Worm (Caenorhabditis elegans) whole organism, L4 larva: Measurements from ENCODE around the gene ndx-9.

Source experiments
- F37D6.2 ChIP-seq: sonication (generic microtip); optimal IDR thresholded peaks from 2 replicates; lab custom pipeline; 2016; ENCODE audit warnings: mild to moderate bottlenecking, missing genetic modification characterization, missing compliant biosample characterization
- F49E8.2 ChIP-seq: sonication (generic microtip); optimal IDR thresholded peaks from 2 replicates; lab custom pipeline; 2016; ENCODE audit warnings: missing compliant biosample characterization, mild to moderate bottlenecking, missing genetic modification characterization, borderline replicate concordance
- T20F7.1 ChIP-seq: fragments of 200-800 bp; sonication (Bioruptor generic); optimal IDR thresholded peaks from 2 replicates; lab custom pipeline; 2018; ENCODE audit warnings: mild to moderate bottlenecking, missing genetic modification characterization, missing compliant biosample characterization
- Y48G9A.11 ChIP-seq: fragments of 200-800 bp; sonication (Bioruptor generic); IDR thresholded peaks from 2 replicates; pipeline ENCODE4 v1.3.6; 2022; ENCODE audit warnings: missing genetic modification reagents, missing genetic modification characterization, missing compliant biosample characterization
- Y75B8A.6 ChIP-seq: fragments of 200-800 bp; sonication (Bioruptor generic); IDR thresholded peaks from 2 replicates; pipeline ENCODE4 v1.3.6; 2022; ENCODE audit warnings: missing genetic modification reagents, missing genetic modification characterization, missing compliant biosample characterization
- ZK337.2 ChIP-seq: fragments of 200-800 bp; sonication (Bioruptor generic); IDR thresholded peaks from 2 replicates; pipeline ENCODE4 v1.3.6; 2022; ENCODE audit warnings: missing genetic modification reagents, missing genetic modification characterization, missing compliant biosample characterization
- aha-1 ChIP-seq: fragments of 150-350 bp; peaks from one replicate; lab custom pipeline; 2014; ENCODE audit warnings: missing biosample characterization, missing genetic modification characterization
- arid-1 ChIP-seq: fragments of 200-800 bp; sonication (Bioruptor generic); conservative IDR thresholded peaks from 2 replicates; pipeline ENCODE4 v1.3.6; 2022; ENCODE audit warnings: missing genetic modification reagents, missing genetic modification characterization, missing compliant biosample characterization
- ceh-20 ChIP-seq: fragments of 200-800 bp; sonication (Bioruptor generic); IDR thresholded peaks from 2 replicates; pipeline ENCODE4 v1.3.6; 2022; ENCODE audit warnings: missing genetic modification reagents, missing genetic modification characterization, missing compliant biosample characterization
- ceh-44 ChIP-seq: fragments of 200-800 bp; sonication (Bioruptor generic); IDR thresholded peaks from 2 replicates; pipeline ENCODE4 v1.3.6; 2022; ENCODE audit warnings: missing genetic modification reagents, missing genetic modification characterization, missing compliant biosample characterization
- ceh-82 ChIP-seq: sonication (generic microtip); optimal IDR thresholded peaks from 2 replicates; lab custom pipeline; 2017; ENCODE audit warnings: missing biosample characterization, missing genetic modification characterization
- ctbp-1 ChIP-seq: fragments of 200-800 bp; sonication (Bioruptor generic); IDR thresholded peaks from 2 replicates; pipeline ENCODE4 v1.3.6; 2022; ENCODE audit warnings: missing genetic modification reagents, missing genetic modification characterization, missing compliant biosample characterization
- daf-16 ChIP-seq, 3 experiments: sonication (generic microtip); optimal IDR thresholded peaks; 2 replicates each; lab custom pipeline; 2016 to 2017; ENCODE audit warnings: missing genetic modification characterization in 3 of 3, missing genetic modification reagents in 3 of 3, mild to moderate bottlenecking in 2 of 3, missing compliant biosample characterization in 2 of 3, missing biosample characterization in 1 of 3, moderate library complexity in 1 of 3
- dmd-9 ChIP-seq: fragments of 200-800 bp; sonication (Bioruptor generic); IDR thresholded peaks from 2 replicates; pipeline ENCODE4 v1.3.6; 2022; ENCODE audit warnings: missing genetic modification reagents, missing genetic modification characterization, missing compliant biosample characterization
- dpl-1 ChIP-seq: fragments of 150-350 bp; optimal IDR thresholded peaks from 2 replicates; lab custom pipeline; 2014; ENCODE audit warnings: missing biosample characterization, missing genetic modification reagents, missing genetic modification characterization
- dve-1 ChIP-seq: sonication (generic microtip); optimal IDR thresholded peaks from 2 replicates; lab custom pipeline; 2017; ENCODE audit warnings: antibody characterized with exemption, mild to moderate bottlenecking, missing genetic modification characterization, missing compliant biosample characterization; ENCODE audit not compliant: insufficient read depth
- egl-43 ChIP-seq: fragments of 200-800 bp; sonication (Bioruptor generic); IDR thresholded peaks from 2 replicates; pipeline ENCODE4 v1.3.6; 2022; ENCODE audit warnings: missing genetic modification reagents, missing genetic modification characterization, missing compliant biosample characterization
- hlh-11 ChIP-seq: fragments of 200-800 bp; sonication (Bioruptor generic); optimal IDR thresholded peaks from 2 replicates; lab custom pipeline; 2018; ENCODE audit warnings: mild to moderate bottlenecking, missing genetic modification characterization, missing compliant biosample characterization
- hlh-30 ChIP-seq: sonication (generic microtip); optimal IDR thresholded peaks from 2 replicates; lab custom pipeline; 2017; ENCODE audit warnings: antibody characterized with exemption, mild to moderate bottlenecking, missing genetic modification characterization, missing compliant biosample characterization; ENCODE audit not compliant: insufficient read depth
- hmg-1.1 ChIP-seq: fragments of 200-800 bp; sonication (Bioruptor generic); IDR thresholded peaks from 2 replicates; pipeline ENCODE4 v1.3.6; 2022; ENCODE audit warnings: missing genetic modification reagents, missing genetic modification characterization, missing compliant biosample characterization
- lim-7 ChIP-seq: fragments of 200-800 bp; sonication (Bioruptor generic); IDR thresholded peaks from 2 replicates; pipeline ENCODE4 v1.3.6; 2022; ENCODE audit warnings: missing genetic modification characterization, missing compliant biosample characterization
- lin-13 ChIP-seq: fragments of 150-350 bp; optimal IDR thresholded peaks from 2 replicates; lab custom pipeline; 2014; ENCODE audit warnings: missing biosample characterization, missing genetic modification reagents, missing genetic modification characterization
- lin-15B ChIP-seq: fragments of 150-350 bp; sonication (generic microtip); optimal IDR thresholded peaks from 3 replicates; lab custom pipeline; 2014; ENCODE audit warnings: missing biosample characterization, missing genetic modification characterization
- lin-38 ChIP-seq: fragments of 200-800 bp; sonication (Bioruptor generic); IDR thresholded peaks from 2 replicates; pipeline ENCODE4 v1.3.6; 2022; ENCODE audit warnings: missing genetic modification reagents, missing genetic modification characterization, missing compliant biosample characterization
- lir-3 ChIP-seq: sonication (generic microtip); optimal IDR thresholded peaks from 2 replicates; lab custom pipeline; 2016; ENCODE audit warnings: mild to moderate bottlenecking, missing genetic modification characterization, missing compliant biosample characterization
- mdt-29 ChIP-seq: fragments of 200-800 bp; sonication (Bioruptor generic); IDR thresholded peaks from 2 replicates; pipeline ENCODE4 v1.3.6; 2022; ENCODE audit warnings: missing genetic modification reagents, missing genetic modification characterization, missing compliant biosample characterization
- mxl-2 ChIP-seq: fragments of 200-800 bp; sonication (Bioruptor generic); conservative IDR thresholded peaks from 2 replicates; pipeline ENCODE4 v1.3.6; 2022; ENCODE audit warnings: missing genetic modification reagents, missing genetic modification characterization, missing compliant biosample characterization
- mxl-3 ChIP-seq: fragments of 200-800 bp; sonication (Bioruptor generic); optimal IDR thresholded peaks from 2 replicates; lab custom pipeline; 2018; ENCODE audit warnings: mild to moderate bottlenecking, missing genetic modification characterization, missing compliant biosample characterization
- nhr-102 ChIP-seq: sonication (generic microtip); optimal IDR thresholded peaks from 2 replicates; lab custom pipeline; 2016; ENCODE audit warnings: mild to moderate bottlenecking, missing genetic modification characterization, moderate library complexity, missing compliant biosample characterization
- nhr-237 ChIP-seq: sonication (generic microtip); optimal IDR thresholded peaks from 2 replicates; lab custom pipeline; 2017; ENCODE audit warnings: missing biosample characterization, missing genetic modification characterization
- nhr-25 ChIP-seq: sonication (generic microtip); optimal IDR thresholded peaks from 2 replicates; lab custom pipeline; 2017; ENCODE audit warnings: missing genetic modification characterization, mild to moderate bottlenecking, missing compliant biosample characterization, antibody characterized with exemption, moderate library complexity, borderline replicate concordance; ENCODE audit not compliant: insufficient read depth
- nhr-28 ChIP-seq: fragments of 150-350 bp; optimal IDR thresholded peaks from 2 replicates; lab custom pipeline; 2014; ENCODE audit warnings: missing biosample characterization, missing genetic modification characterization
- nhr-42 ChIP-seq: fragments of 200-800 bp; sonication (Bioruptor generic); IDR thresholded peaks from 2 replicates; pipeline ENCODE4 v1.3.6; 2022; ENCODE audit warnings: missing genetic modification characterization, missing compliant biosample characterization
- nhr-48 ChIP-seq: sonication (generic microtip); optimal IDR thresholded peaks from 2 replicates; lab custom pipeline; 2016; ENCODE audit warnings: mild to moderate bottlenecking, missing genetic modification characterization, missing compliant biosample characterization
- nhr-6 ChIP-seq: fragments of 150-350 bp; optimal IDR thresholded peaks from 2 replicates; lab custom pipeline; 2014; ENCODE audit warnings: missing biosample characterization, missing genetic modification characterization
- nhr-76 ChIP-seq: fragments of 150-350 bp; optimal IDR thresholded peaks from 2 replicates; lab custom pipeline; 2014; ENCODE audit warnings: missing biosample characterization, missing genetic modification characterization
- nhr-77 ChIP-seq: fragments of 150-350 bp; optimal IDR thresholded peaks from 2 replicates; lab custom pipeline; 2014; ENCODE audit warnings: missing biosample characterization, missing genetic modification characterization
- snpc-4 ChIP-seq: fragments of 150-350 bp; optimal IDR thresholded peaks from 2 replicates; lab custom pipeline; 2014; ENCODE audit warnings: missing biosample characterization, missing genetic modification characterization
- vab-7 ChIP-seq: fragments of 200-800 bp; sonication (Bioruptor generic); IDR thresholded peaks from 2 replicates; pipeline ENCODE4 v1.3.6; 2022; ENCODE audit warnings: missing genetic modification reagents, missing genetic modification characterization, missing compliant biosample characterization
- zfp-3 ChIP-seq: fragments of 200-800 bp; sonication (Bioruptor generic); conservative IDR thresholded peaks from 2 replicates; pipeline ENCODE4 v1.3.6; 2022; ENCODE audit warnings: missing genetic modification reagents, missing genetic modification characterization, missing compliant biosample characterization
- zip-11 ChIP-seq: fragments of 200-800 bp; sonication (Bioruptor generic); IDR thresholded peaks from 2 replicates; pipeline ENCODE4 v1.3.6; 2022; ENCODE audit warnings: missing genetic modification characterization, missing compliant biosample characterization
- ztf-7 ChIP-seq: fragments of 150-350 bp; optimal IDR thresholded peaks from 2 replicates; lab custom pipeline; 2014; ENCODE audit warnings: missing biosample characterization, missing genetic modification characterization

The ndx-9 gene

ce11 chrIV:11025941-11026340 lies 14.1 kb upstream of the ndx-9 start (continued):
- TF ChIP-seq ceh-82 (tag; lab: Kevin White, UChicago): no peak
- no peak for TF ChIP-seq snpc-4 (tag; lab: Kevin White, UChicago)
- no peak for TF ChIP-seq F37D6.2 (tag; lab: Kevin White, UChicago)
- peak; percentile 57; the same call in 1 of the 2 replicates for TF ChIP-seq mdt-29 (GFP tag; lab: Robert Waterston, UW)
- TF ChIP-seq daf-16 (GFP tag; optimal IDR thresholded peaks at IDR 0.05; lab: Kevin White, UChicago): peak; percentile 31 to 64
- peak; percentile 17 for TF ChIP-seq daf-16 (tag; optimal IDR thresholded peaks at IDR 0.05; lab: Kevin White, UChicago)
- peak; percentile 87 for TF ChIP-seq vab-7 (GFP tag; lab: Robert Waterston, UW)
- no peak for TF ChIP-seq zip-11
- TF ChIP-seq mxl-2 (GFP tag; lab: Robert Waterston, UW): 0 out of 2 replicates have a peak, but pooled peaks have one; percentile 23
- TF ChIP-seq lir-3 (tag; lab: Kevin White, UChicago): peak; percentile 17
- peak; percentile 93 for TF ChIP-seq egl-43 (GFP tag; lab: Robert Waterston, UW)
- TF ChIP-seq dmd-9 (GFP tag; lab: Robert Waterston, UW): no peak
- TF ChIP-seq hlh-11: no peak
- peak; percentile 88 for TF ChIP-seq ctbp-1 (GFP tag; lab: Robert Waterston, UW)
- no peak for TF ChIP-seq lin-13 (GFP tag; lab: Kevin White, UChicago)
- TF ChIP-seq ZK337.2 (GFP tag; lab: Robert Waterston, UW): peak; percentile 65; the same call in 1 of the 2 replicates

ce11 chrIV:11022303-11022702 lies 10.5 kb upstream of the ndx-9 start, which contains the start of gene alh-3:
Gene alh-3 (plus strand): TSS chrIV:11022603.
- TF ChIP-seq lin-38 (no peak), T20F7.1 (GFP tag; lab: Kevin White, UChicago) (no peak), lin-13 (GFP tag; lab: Kevin White, UChicago) (no peak)

- no peak for TF ChIP-seq daf-16 (GFP tag; optimal IDR thresholded peaks at IDR 0.05; lab: Kevin White, UChicago)
- peak; percentile 78 for TF ChIP-seq daf-16 (tag; optimal IDR thresholded peaks at IDR 0.05; lab: Kevin White, UChicago)
- TF ChIP-seq Y48G9A.11 (GFP tag; lab: Robert Waterston, UW): 0 out of 2 replicates have a peak, but pooled peaks have one; percentile 21
- peak; percentile 44 for TF ChIP-seq nhr-25 (tag; lab: Kevin White, UChicago)
- TF ChIP-seq zfp-3 (GFP tag; lab: Robert Waterston, UW): 0 out of 2 replicates have a peak, but pooled peaks have one; percentile 31
- TF ChIP-seq nhr-48: peak; percentile 24
- no peak for TF ChIP-seq lir-3 (tag; lab: Kevin White, UChicago)
- no peak for TF ChIP-seq F37D6.2 (tag; lab: Kevin White, UChicago)
- TF ChIP-seq ceh-20 (GFP tag; lab: Robert Waterston, UW): 0 out of 2 replicates have a peak, but pooled peaks have one; percentile 35
- peak; percentile 1 for TF ChIP-seq nhr-77 (tag; lab: Kevin White, UChicago)
- TF ChIP-seq hlh-11: peak; percentile 69
- TF ChIP-seq nhr-42: 0 out of 2 replicates have a peak, but pooled peaks have one; percentile 36
- TF ChIP-seq ctbp-1 (GFP tag; lab: Robert Waterston, UW): peak; percentile 38; the same call in 1 of the 2 replicates
- no peak for TF ChIP-seq lin-15B (tag; lab: Kevin White, UChicago)
- peak; percentile 14 for TF ChIP-seq nhr-102
- TF ChIP-seq dve-1: peak; percentile 69
- no peak for TF ChIP-seq dpl-1 (GFP tag; lab: Kevin White, UChicago)
- TF ChIP-seq snpc-4 (tag; lab: Kevin White, UChicago): no peak
- no peak for TF ChIP-seq nhr-6 (tag; lab: Kevin White, UChicago)
- TF ChIP-seq hmg-1.1 (GFP tag; lab: Robert Waterston, UW): no peak
- TF ChIP-seq lim-7 (GFP tag; lab: Robert Waterston, UW): no peak
- no peak for TF ChIP-seq vab-7 (GFP tag; lab: Robert Waterston, UW)
- peak; percentile 66 for TF ChIP-seq nhr-28 (tag; lab: Kevin White, UChicago)
- TF ChIP-seq mdt-29 (GFP tag; lab: Robert Waterston, UW): 0 out of 2 replicates have a peak, but pooled peaks have one; percentile 53
- TF ChIP-seq ztf-7: no peak
- TF ChIP-seq Y75B8A.6 (GFP tag; lab: Robert Waterston, UW): no peak
- peak; percentile 81 for TF ChIP-seq mxl-3 (GFP tag; lab: Kevin White, UChicago)
- TF ChIP-seq F49E8.2 (tag; lab: Kevin White, UChicago): no peak
- peak; percentile 70 for TF ChIP-seq aha-1 (tag; lab: Kevin White, UChicago)
- peak; percentile 80 for TF ChIP-seq hlh-30 (tag; lab: Kevin White, UChicago)
- no peak for TF ChIP-seq arid-1 (GFP tag; lab: Robert Waterston, UW)
- no peak for TF ChIP-seq ceh-44
- TF ChIP-seq nhr-237: no peak
- TF ChIP-seq nhr-76 (tag; lab: Kevin White, UChicago): no peak
Observed at ce11 chrIV:11021512-11022268, 9.9 kb upstream of the ndx-9 start, which contains the start of gene mogs-1. Gene mogs-1 (minus strand): TSS chrIV:11021928.
